Worm (Caenorhabditis elegans): ENCODE measurements around the gene F14H3.14.

Gene F14H3.14

DNA sequence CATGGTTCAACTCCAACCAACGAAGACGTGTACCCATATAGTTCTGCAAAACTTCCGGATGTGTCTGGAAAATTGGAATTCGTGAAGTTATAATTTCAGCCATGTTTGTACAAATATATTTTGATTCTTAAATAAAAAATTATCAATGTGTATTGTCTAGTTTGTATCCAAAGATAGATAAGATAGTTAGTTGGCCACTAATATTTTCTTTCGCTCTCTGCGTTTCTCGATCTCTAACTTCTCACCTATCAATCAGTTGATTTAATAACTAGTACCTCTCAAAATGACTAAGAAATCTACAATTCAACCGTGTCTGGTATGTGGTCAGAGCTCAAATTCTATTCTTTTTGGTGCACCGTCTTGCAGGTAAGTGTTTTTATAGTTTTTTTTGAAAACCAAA, 8.5 kb upstream of the F14H3.14 start, which contains the start of gene nhr-176:
TSS of gene nhr-176 (plus strand) at position 159 of the 400 bp plus-strand sequence.
- TF ChIP-seq nhr-6 (tag; optimal IDR thresholded peaks at IDR 0.05), result no peak
- no peak for TF ChIP-seq ztf-1 (GFP tag; conservative IDR thresholded peaks at IDR 0.05)
- peak; percentile 9 for TF ChIP-seq fos-1 (tag; optimal IDR thresholded peaks at IDR 0.05)

DNA sequence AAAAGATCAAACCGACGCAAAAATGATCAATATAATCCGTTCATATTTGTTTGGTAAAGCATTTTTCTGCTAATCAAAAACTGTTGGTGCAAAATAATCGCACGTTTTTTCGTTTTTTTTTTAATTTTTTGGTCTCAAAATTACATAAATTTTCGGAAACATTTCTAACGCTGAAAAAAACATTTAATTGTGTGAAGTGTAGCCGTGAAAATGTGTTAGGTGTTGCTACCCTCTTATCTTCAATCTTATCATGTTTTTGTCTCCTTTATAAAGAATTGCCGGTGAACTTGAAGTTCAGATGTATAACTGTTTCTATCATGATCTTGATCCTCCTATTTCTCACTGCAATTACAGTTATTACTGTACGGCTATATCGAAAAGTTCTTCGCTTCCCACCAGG, 6.2 kb upstream of the F14H3.14 start, which contains the start of gene cyp-35D1:
TSS of gene cyp-35D1 (plus strand) at position 301 of the 400 bp plus-strand sequence.
- no peak for TF ChIP-seq aly-2 (tag; optimal IDR thresholded peaks at IDR 0.05)
- no peak for TF ChIP-seq fos-1 (tag; optimal IDR thresholded peaks at IDR 0.05)
- TF ChIP-seq ama-1 (optimal IDR thresholded peaks at IDR 0.05), result no peak
- no peak for TF ChIP-seq sma-3 (GFP tag; optimal IDR thresholded peaks at IDR 0.05)
- TF ChIP-seq R02D3.7 (tag; optimal IDR thresholded peaks at IDR 0.05), result no peak
- TF ChIP-seq lin-39 (tag; optimal IDR thresholded peaks at IDR 0.05), result no peak
- TF ChIP-seq ZK546.5 (tag; optimal IDR thresholded peaks at IDR 0.05), result no peak
- no peak for TF ChIP-seq ztf-4 (tag; optimal IDR thresholded peaks at IDR 0.05)
- no peak for TF ChIP-seq zag-1 (tag; optimal IDR thresholded peaks at IDR 0.05)
- TF ChIP-seq egl-27 (tag; optimal IDR thresholded peaks at IDR 0.05), result no peak

DNA sequence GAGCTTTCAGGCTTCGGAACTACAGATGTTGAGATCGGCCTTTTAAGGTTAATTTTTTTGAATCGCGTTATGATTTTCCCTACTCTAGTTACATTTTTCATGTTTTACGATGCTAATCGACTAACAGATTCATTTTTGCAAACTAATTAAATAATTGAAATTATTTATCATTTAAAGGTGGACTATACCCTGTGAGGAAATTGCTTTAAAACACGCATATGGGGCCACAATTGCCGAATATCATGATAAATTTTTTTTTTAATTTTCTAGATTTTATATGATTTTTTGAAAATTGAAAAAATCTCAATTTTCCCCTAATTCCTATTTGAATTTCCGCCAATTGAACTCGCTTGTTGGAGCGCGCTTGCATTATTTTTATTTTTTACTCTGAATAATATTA, 695 bp downstream of the F14H3.14 start, which contains the start of gene fbxa-100:
TSS of gene fbxa-100 (minus strand) at position 101 of the 400 bp plus-strand sequence.
- TF ChIP-seq elt-3 (tag; optimal IDR thresholded peaks at IDR 0.05) (no peak), ztf-4 (tag; optimal IDR thresholded peaks at IDR 0.05) (no peak), F13H6.1 (tag; optimal IDR thresholded peaks at IDR 0.05) (no peak), gmeb-1 (tag; optimal IDR thresholded peaks at IDR 0.05) (no peak), mab-5 (tag; optimal IDR thresholded peaks at IDR 0.05) (no peak), sma-3 (GFP tag; optimal IDR thresholded peaks at IDR 0.05) (no peak), nhr-129 (tag; optimal IDR thresholded peaks at IDR 0.05) (no peak), ztf-1 (GFP tag; conservative IDR thresholded peaks at IDR 0.05) (no peak), Y55F3AM.14 (GFP tag; optimal IDR thresholded peaks at IDR 0.05) (no peak), nhr-12 (tag; optimal IDR thresholded peaks at IDR 0.05) (no peak), ZK546.5 (tag; optimal IDR thresholded peaks at IDR 0.05) (no peak), nhr-25 (tag; optimal IDR thresholded peaks at IDR 0.05) (no peak), nhr-21 (tag; optimal IDR thresholded peaks at IDR 0.05) (no peak), dmd-4 (tag; optimal IDR thresholded peaks at IDR 0.05) (no peak), lsy-2 (tag; optimal IDR thresholded peaks at IDR 0.05) (no peak), ama-1 (optimal IDR thresholded peaks at IDR 0.05) (no peak), snpc-4 (tag; optimal IDR thresholded peaks at IDR 0.05) (no peak)

DNA sequence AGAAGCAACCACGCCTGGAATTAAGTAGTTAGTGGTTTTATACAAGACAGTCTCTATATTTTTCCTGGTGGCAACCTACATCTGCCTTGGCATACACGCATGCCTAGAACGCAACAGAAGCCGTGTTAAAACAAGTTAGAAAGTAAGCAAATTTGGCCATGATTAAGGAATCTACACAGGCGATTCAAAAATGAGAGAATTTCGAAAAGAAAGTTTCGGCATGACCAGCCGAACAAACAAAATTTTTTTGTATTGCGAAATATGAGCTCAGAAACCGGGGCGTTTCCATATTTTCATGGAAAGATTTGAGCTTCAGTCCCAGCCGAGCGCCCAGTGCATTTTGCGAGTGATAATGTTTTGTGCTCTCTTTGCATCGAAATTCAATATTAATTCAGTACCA, 2.6 kb downstream of the F14H3.14 start, which contains the start of gene F14H3.15:
TSS of gene F14H3.15 (minus strand) at position 101 of the 400 bp plus-strand sequence.
- no peak for TF ChIP-seq unc-62 (GFP tag; optimal IDR thresholded peaks at IDR 0.05)
- no peak for TF ChIP-seq sma-3 (GFP tag; optimal IDR thresholded peaks at IDR 0.05)
- TF ChIP-seq ceh-82 (tag; optimal IDR thresholded peaks at IDR 0.05), result no peak
- TF ChIP-seq nhr-6 (tag; optimal IDR thresholded peaks at IDR 0.05), result no peak
- TF ChIP-seq ZK546.5 (tag; optimal IDR thresholded peaks at IDR 0.05), result no peak
- TF ChIP-seq elt-3 (tag; optimal IDR thresholded peaks at IDR 0.05), result no peak
- TF ChIP-seq mdl-1 (tag; optimal IDR thresholded peaks at IDR 0.05), result no peak
- no peak for TF ChIP-seq lin-11 (tag; optimal IDR thresholded peaks at IDR 0.05)
- no peak for TF ChIP-seq ztf-1 (GFP tag; conservative IDR thresholded peaks at IDR 0.05)

DNA sequence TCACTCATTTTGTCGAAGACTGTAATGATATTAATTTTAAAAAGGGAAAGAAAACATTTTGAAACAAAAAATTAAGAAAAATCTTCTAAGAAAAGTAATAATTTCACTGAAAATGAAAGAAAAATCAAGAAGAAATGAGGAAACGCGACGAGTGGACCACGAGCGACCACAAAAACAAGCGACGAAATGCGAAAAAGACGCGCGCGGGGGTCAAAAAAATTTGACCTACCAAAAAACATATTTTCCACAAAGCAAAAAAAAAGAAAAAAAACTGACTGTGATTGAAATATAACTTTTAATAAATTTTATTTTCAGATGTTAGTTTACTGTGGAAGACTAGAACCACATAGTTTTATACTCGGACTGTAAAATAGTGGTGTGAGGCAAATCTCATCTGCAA, 3.8 kb downstream of the F14H3.14 start, which contains the start of gene F14H3.6:
TSS of gene F14H3.6 (minus strand) at position 22 of the 400 bp plus-strand sequence.
- TF ChIP-seq unc-62 (GFP tag; optimal IDR thresholded peaks at IDR 0.05), result no peak
- no peak for TF ChIP-seq ZK546.5 (tag; optimal IDR thresholded peaks at IDR 0.05)
- no peak for TF ChIP-seq nhr-11 (tag; optimal IDR thresholded peaks at IDR 0.05)
- TF ChIP-seq nhr-12 (tag; optimal IDR thresholded peaks at IDR 0.05), result no peak
- no peak for TF ChIP-seq gmeb-1 (tag; optimal IDR thresholded peaks at IDR 0.05)
- TF ChIP-seq nhr-10 (tag; optimal IDR thresholded peaks at IDR 0.05), result no peak
- no peak for TF ChIP-seq peb-1 (tag; optimal IDR thresholded peaks at IDR 0.05)
- no peak for TF ChIP-seq mab-5 (tag; optimal IDR thresholded peaks at IDR 0.05)
- no peak for TF ChIP-seq snpc-4 (tag; optimal IDR thresholded peaks at IDR 0.05)
- no peak for TF ChIP-seq C34F6.9 (tag; optimal IDR thresholded peaks at IDR 0.05)
- TF ChIP-seq blmp-1 (tag; optimal IDR thresholded peaks at IDR 0.05; ENCODE audit: insufficient read depth), result no peak
- TF ChIP-seq sma-9 (GFP tag; optimal IDR thresholded peaks at IDR 0.05), result no peak
- TF ChIP-seq sma-9 (tag; optimal IDR thresholded peaks at IDR 0.05), result no peak
- TF ChIP-seq nhr-77 (tag; optimal IDR thresholded peaks at IDR 0.05), result no peak
